Worm (Caenorhabditis elegans): Measurements from ENCODE around the gene mrpl-49.

- TF ChIP-seq pha-4 (tag; optimal IDR thresholded peaks at IDR 0.05) (no peak), nhr-77 (tag; optimal IDR thresholded peaks at IDR 0.05) (no peak), nhr-67 (tag; optimal IDR thresholded peaks at IDR 0.05) (no peak)
Measured at ce11 chrV:12759660-12760059, 31.2 kb downstream of the mrpl-49 start, which contains the start of gene papl-1.
